Fruit fly (Drosophila melanogaster) whole organism, embryonic: ENCODE measurements around the gene Mybbp1A.

ENCODE experiments used
- Adf1 ChIP-seq: fragments of 200-800 bp; sonication (Bioruptor generic); IDR thresholded peaks from 2 replicates; pipeline ENCODE4 v1.3.6; 2022; ENCODE audit warnings: missing biosample characterization, missing genetic modification characterization
- Awh ChIP-seq: fragments of 200-800 bp; sonication (Bioruptor generic); IDR thresholded peaks from 2 replicates; pipeline ENCODE4, ENCODE4 v1.3.6; 2022; ENCODE audit warnings: missing biosample characterization, missing genetic modification characterization
- BEAF-32 ChIP-seq: fragments of 200-800 bp; sonication (Bioruptor generic); optimal IDR thresholded peaks from 3 replicates; lab custom pipeline; 2017; ENCODE audit warnings: missing biosample characterization, missing genetic modification characterization, mild to moderate bottlenecking, moderate library complexity, missing genetic modification reagents
- Bgb ChIP-seq: fragments of 200-800 bp; sonication (Bioruptor generic); IDR thresholded peaks from 2 replicates; pipeline ENCODE4 v1.3.6; 2022; ENCODE audit warnings: missing biosample characterization, missing genetic modification characterization; ENCODE audit not compliant: partially characterized antibody
- CG10462 ChIP-seq: fragments of 200-800 bp; sonication (Bioruptor generic); optimal IDR thresholded peaks from 2 replicates; lab custom pipeline; 2016; ENCODE audit warnings: missing biosample characterization, missing genetic modification characterization
- CG10543 ChIP-seq: fragments of 200-800 bp; sonication (Bioruptor generic); optimal IDR thresholded peaks from 3 replicates; lab custom pipeline; 2017; ENCODE audit warnings: missing biosample characterization, mild to moderate bottlenecking, missing genetic modification characterization, moderate library complexity
- CG11695 ChIP-seq: fragments of 200-800 bp; sonication (Bioruptor generic); IDR thresholded peaks from 3 replicates; pipeline ENCODE4 v1.3.6; 2022; ENCODE audit warnings: missing biosample characterization, missing genetic modification characterization
- CG12391 ChIP-seq: fragments of 200-800 bp; sonication (Bioruptor generic); optimal IDR thresholded peaks from 3 replicates; lab custom pipeline; 2018; ENCODE audit warnings: missing biosample characterization, mild to moderate bottlenecking, missing genetic modification characterization, moderate library complexity
- CG13296 ChIP-seq: fragments of 200-800 bp; sonication (Bioruptor generic); optimal IDR thresholded peaks from 3 replicates; lab custom pipeline; 2018; ENCODE audit warnings: missing biosample characterization, mild to moderate bottlenecking, missing genetic modification characterization
- CG15479 ChIP-seq: fragments of 200-800 bp; sonication (Bioruptor generic); optimal IDR thresholded peaks from 3 replicates; lab custom pipeline; 2019; ENCODE audit warnings: missing biosample characterization, mild to moderate bottlenecking, missing genetic modification characterization, moderate library complexity
- CG1647 ChIP-seq: fragments of 200-800 bp; sonication (Bioruptor generic); optimal IDR thresholded peaks from 3 replicates; lab custom pipeline; 2016; ENCODE audit warnings: missing biosample characterization, missing genetic modification characterization
- CG16813 ChIP-seq: fragments of 200-800 bp; sonication (Bioruptor generic); IDR thresholded peaks from 3 replicates; pipeline ENCODE4 v1.3.6; 2022; ENCODE audit warnings: missing biosample characterization, missing genetic modification characterization; ENCODE audit not compliant: partially characterized antibody
- CG16863 ChIP-seq: fragments of 200-800 bp; sonication (Bioruptor generic); optimal IDR thresholded peaks from 3 replicates; lab custom pipeline; 2016; ENCODE audit warnings: missing biosample characterization, missing genetic modification characterization
- CG17829 ChIP-seq: fragments of 200-800 bp; optimal IDR thresholded peaks from 2 replicates; lab custom pipeline; 2019; ENCODE audit warnings: missing biosample characterization, mild to moderate bottlenecking, missing genetic modification characterization, moderate library complexity
- CG18764 ChIP-seq: fragments of 200-800 bp; sonication (Bioruptor generic); optimal IDR thresholded peaks from 3 replicates; lab custom pipeline; 2016; ENCODE audit warnings: missing biosample characterization, missing genetic modification characterization
- CG2116 ChIP-seq: fragments of 200-800 bp; sonication (Bioruptor generic); optimal IDR thresholded peaks from 3 replicates; lab custom pipeline; 2018; ENCODE audit warnings: missing biosample characterization, mild to moderate bottlenecking, missing genetic modification characterization
- CG3281 ChIP-seq: fragments of 200-800 bp; sonication (Bioruptor generic); optimal IDR thresholded peaks from 3 replicates; lab custom pipeline; 2017; ENCODE audit warnings: missing biosample characterization, mild to moderate bottlenecking, missing genetic modification characterization
- CG3838 ChIP-seq: fragments of 200-800 bp; sonication (Bioruptor generic); optimal IDR thresholded peaks from 3 replicates; lab custom pipeline; 2016; ENCODE audit warnings: missing biosample characterization, missing genetic modification characterization
- CG4617 ChIP-seq: fragments of 200-800 bp; sonication (Bioruptor generic); optimal IDR thresholded peaks from 3 replicates; lab custom pipeline; 2016; ENCODE audit warnings: missing biosample characterization, missing genetic modification characterization, borderline replicate concordance
- CG6791 ChIP-seq: fragments of 200-800 bp; sonication (Bioruptor generic); IDR thresholded peaks from 3 replicates; pipeline ENCODE4 v1.3.6; 2022; ENCODE audit warnings: missing biosample characterization, missing genetic modification characterization; ENCODE audit not compliant: partially characterized antibody
- CG6813 ChIP-seq: fragments of 200-800 bp; sonication (Bioruptor generic); optimal IDR thresholded peaks from 2 replicates; lab custom pipeline; 2017; ENCODE audit warnings: missing biosample characterization, missing genetic modification characterization, mild to moderate bottlenecking, moderate library complexity, missing genetic modification reagents
- CG7372 ChIP-seq: fragments of 200-800 bp; sonication (Bioruptor generic); IDR thresholded peaks from 2 replicates; pipeline ENCODE4 v1.3.6; 2022; ENCODE audit warnings: missing biosample characterization, missing genetic modification characterization
- CG9727 ChIP-seq: fragments of 200-800 bp; sonication (Bioruptor generic); optimal IDR thresholded peaks from 3 replicates; lab custom pipeline; 2017; ENCODE audit warnings: missing biosample characterization, mild to moderate bottlenecking, missing genetic modification characterization
- CkIIα-i1 ChIP-seq: fragments of 200-800 bp; sonication (Bioruptor generic); IDR thresholded peaks from 2 replicates; pipeline ENCODE4 v1.3.6; 2022; ENCODE audit warnings: missing biosample characterization, missing genetic modification characterization
- CrebB ChIP-seq: fragments of 200-800 bp; sonication (Bioruptor generic); optimal IDR thresholded peaks from 3 replicates; lab custom pipeline; 2018; ENCODE audit warnings: missing biosample characterization, mild to moderate bottlenecking, missing genetic modification characterization
- Dll ChIP-seq: fragments of 200-800 bp; sonication (Bioruptor generic); IDR thresholded peaks from 4 replicates; pipeline ENCODE4 v1.3.6; 2022; ENCODE audit warnings: missing biosample characterization, missing genetic modification characterization; ENCODE audit not compliant: partially characterized antibody
- Elba2 ChIP-seq: fragments of 200-800 bp; sonication (Bioruptor generic); optimal IDR thresholded peaks from 3 replicates; lab custom pipeline; 2016; ENCODE audit warnings: missing biosample characterization, missing genetic modification characterization
- Hsf ChIP-seq: fragments of 200-800 bp; sonication (Bioruptor generic); optimal IDR thresholded peaks from 3 replicates; lab custom pipeline; 2016; ENCODE audit warnings: missing biosample characterization, missing genetic modification characterization
- MBD-R2 ChIP-seq: fragments of 200-800 bp; sonication (Bioruptor generic); IDR thresholded peaks from 2 replicates; pipeline ENCODE4 v1.3.6; 2022; ENCODE audit warnings: missing biosample characterization, missing genetic modification characterization
- NC2α ChIP-seq: fragments of 200-800 bp; sonication (Bioruptor generic); optimal IDR thresholded peaks from 2 replicates; lab custom pipeline; 2016; ENCODE audit warnings: missing biosample characterization, missing genetic modification characterization
- NfI ChIP-seq: fragments of 200-800 bp; sonication (Bioruptor generic); optimal IDR thresholded peaks from 3 replicates; lab custom pipeline; 2018; ENCODE audit warnings: missing biosample characterization, mild to moderate bottlenecking, missing genetic modification characterization, moderate library complexity
- Scr ChIP-seq: fragments of 200-800 bp; sonication (Bioruptor generic); IDR thresholded peaks from 2 replicates; pipeline ENCODE4 v1.3.6; 2022; ENCODE audit warnings: missing biosample characterization, missing genetic modification characterization; ENCODE audit not compliant: partially characterized antibody
- Sox100B ChIP-seq: fragments of 200-800 bp; sonication (Bioruptor generic); optimal IDR thresholded peaks from 3 replicates; lab custom pipeline; 2018; ENCODE audit warnings: missing biosample characterization, mild to moderate bottlenecking, missing genetic modification characterization
- cas ChIP-seq: fragments of 200-800 bp; sonication (Bioruptor generic); IDR thresholded peaks from 2 replicates; pipeline ENCODE4 v1.3.6; 2022; ENCODE audit warnings: missing biosample characterization, missing genetic modification characterization
- chinmo ChIP-seq: fragments of 200-800 bp; sonication (Bioruptor generic); IDR thresholded peaks from 4 replicates; pipeline ENCODE4 v1.3.6; 2022; ENCODE audit warnings: missing biosample characterization, missing genetic modification characterization; ENCODE audit not compliant: partially characterized antibody
- dm ChIP-seq: fragments of 200-800 bp; sonication (Bioruptor generic); optimal IDR thresholded peaks from 3 replicates; lab custom pipeline; 2016; ENCODE audit warnings: missing biosample characterization, missing genetic modification characterization
- dpn ChIP-seq, 2 experiments: fragments of 200-800 bp; sonication (Bioruptor generic); optimal IDR thresholded peaks; 3 replicates each; lab custom pipeline; 2016; ENCODE audit warnings: missing biosample characterization in 2 of 2, missing genetic modification characterization in 2 of 2
- gsb-n ChIP-seq: fragments of 200-800 bp; sonication (Bioruptor generic); optimal IDR thresholded peaks from 3 replicates; lab custom pipeline; 2018; ENCODE audit warnings: missing biosample characterization, mild to moderate bottlenecking, missing genetic modification characterization
- her ChIP-seq: fragments of 200-800 bp; sonication (Bioruptor generic); optimal IDR thresholded peaks from 2 replicates; lab custom pipeline; 2016; ENCODE audit warnings: missing biosample characterization, missing genetic modification characterization
- jigr1 ChIP-seq: fragments of 200-800 bp; sonication (Bioruptor generic); IDR thresholded peaks from 3 replicates; pipeline ENCODE4 v1.3.6; 2022; ENCODE audit warnings: missing biosample characterization, missing genetic modification characterization
- lab ChIP-seq: fragments of 200-800 bp; sonication (Bioruptor generic); optimal IDR thresholded peaks from 3 replicates; lab custom pipeline; 2017; ENCODE audit warnings: missing biosample characterization, missing genetic modification characterization, mild to moderate bottlenecking, moderate library complexity, missing genetic modification reagents
- lmd ChIP-seq: fragments of 200-800 bp; sonication (Bioruptor generic); IDR thresholded peaks from 2 replicates; pipeline ENCODE4 v1.3.6; 2022; ENCODE audit warnings: missing biosample characterization, missing genetic modification characterization
- nerfin-1 ChIP-seq: fragments of 200-800 bp; sonication (Bioruptor generic); optimal IDR thresholded peaks from 3 replicates; lab custom pipeline; 2019; ENCODE audit warnings: missing biosample characterization, mild to moderate bottlenecking, missing genetic modification characterization, moderate library complexity
- pho ChIP-seq: fragments of 200-800 bp; sonication (Bioruptor generic); optimal IDR thresholded peaks from 2 replicates; lab custom pipeline; 2016; ENCODE audit warnings: missing biosample characterization, missing genetic modification characterization
- psq ChIP-seq: fragments of 200-800 bp; sonication (Bioruptor generic); optimal IDR thresholded peaks from 2 replicates; lab custom pipeline; 2017; ENCODE audit warnings: missing biosample characterization, missing genetic modification characterization
- pum ChIP-seq: fragments of 200-800 bp; sonication (Bioruptor generic); optimal IDR thresholded peaks from 2 replicates; lab custom pipeline; 2016; ENCODE audit warnings: missing biosample characterization, missing genetic modification characterization
- stwl ChIP-seq: fragments of 200-800 bp; sonication (Bioruptor generic); optimal IDR thresholded peaks from 3 replicates; lab custom pipeline; 2018; ENCODE audit warnings: missing biosample characterization, mild to moderate bottlenecking, missing genetic modification characterization, moderate library complexity
- tup ChIP-seq: fragments of 200-800 bp; sonication (Bioruptor generic); optimal IDR thresholded peaks from 2 replicates; lab custom pipeline; 2016; ENCODE audit warnings: missing biosample characterization, mild to moderate bottlenecking, missing genetic modification characterization, moderate library complexity
- z ChIP-seq: fragments of 200-800 bp; sonication (Bioruptor generic); IDR thresholded peaks from 3 replicates; pipeline ENCODE4 v1.3.6; 2022; ENCODE audit warnings: missing biosample characterization, missing genetic modification characterization

Mybbp1A gene

DNA sequence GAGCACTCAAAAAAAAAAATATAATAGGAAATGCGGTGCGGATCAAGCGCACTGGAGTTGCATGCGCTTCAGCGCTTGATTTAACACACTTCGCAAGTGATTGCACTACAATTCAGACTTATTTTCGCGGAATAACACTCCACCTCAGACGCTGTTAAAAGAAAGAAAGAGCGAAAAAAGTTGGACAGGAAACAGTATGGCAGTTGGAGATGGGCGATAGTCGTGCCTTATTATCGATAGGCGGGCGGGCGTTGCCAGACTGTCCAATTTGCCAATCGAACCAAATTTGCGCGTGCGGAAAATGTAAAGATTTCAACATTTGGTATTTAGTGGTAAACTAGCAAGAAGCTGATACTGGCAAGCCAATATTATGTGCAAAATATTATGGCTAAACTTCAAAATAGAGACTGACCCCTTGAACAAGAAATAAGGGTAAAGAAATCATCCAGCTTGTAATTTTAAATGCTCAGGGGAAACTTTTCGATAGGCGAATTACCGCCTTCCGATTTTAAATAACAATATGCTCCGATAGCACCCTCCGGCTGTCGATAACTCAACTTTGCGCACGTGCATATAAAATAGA lies at the start of gene Mybbp1A, which contains the start of gene RpL36 (continued):
- TF ChIP-seq lab (GFP tag; lab: Kevin White, UChicago) = peak; percentile 87
- TF ChIP-seq CG12391 = peak; percentile 70
- peak; percentile 86 for TF ChIP-seq her (GFP tag; lab: Kevin White, UChicago)
- TF ChIP-seq dpn (GFP tag; optimal IDR thresholded peaks at IDR 0.05; lab: Kevin White, UChicago) = peak; percentile 54 to 82
- peak; percentile 60 for TF ChIP-seq lmd (GFP tag; lab: Robert Waterston, UW)
- TF ChIP-seq CG16813 = peak; percentile 92
- TF ChIP-seq Scr (GFP tag; lab: Robert Waterston, UW) = peak; percentile 90
- peak; percentile 70 for TF ChIP-seq Sox100B (GFP tag; lab: Kevin White, UChicago)
- TF ChIP-seq CG2116 (GFP tag; lab: Kevin White, UChicago) = peak; percentile 93
- TF ChIP-seq NfI (GFP tag; lab: Kevin White, UChicago) = peak; percentile 86
- 0 out of 3 replicates have a peak, but pooled peaks have one; percentile 36 for TF ChIP-seq CG11695
- TF ChIP-seq dm (GFP tag; lab: Kevin White, UChicago) = peak; percentile 95
- TF ChIP-seq Elba2 (GFP tag; lab: Kevin White, UChicago) = no peak
- peak; percentile 50 for TF ChIP-seq CG3838 (GFP tag; lab: Kevin White, UChicago)
- TF ChIP-seq Bgb (GFP tag; lab: Robert Waterston, UW) = peak; percentile 87
- TF ChIP-seq CG18764 (GFP tag; lab: Kevin White, UChicago) = peak; percentile 60
- TF ChIP-seq CG9727 (GFP tag; lab: Kevin White, UChicago) = peak; percentile 88
- peak; percentile 28 for TF ChIP-seq psq (GFP tag; lab: Kevin White, UChicago)
- peak; percentile 16 for TF ChIP-seq CG1647 (GFP tag; lab: Kevin White, UChicago)
- TF ChIP-seq CG13296 (GFP tag; lab: Kevin White, UChicago) = peak; percentile 82
- peak; percentile 49 for TF ChIP-seq nerfin-1 (tag; lab: Kevin White, UChicago)
- TF ChIP-seq CG6791 = peak; percentile 85
- TF ChIP-seq NC2α (GFP tag; lab: Kevin White, UChicago) = peak; percentile 61
- no peak for TF ChIP-seq z (GFP tag; lab: Robert Waterston, UW)
- TF ChIP-seq Adf1 (GFP tag; lab: Robert Waterston, UW) = peak; percentile 33
- peak; percentile 86 for TF ChIP-seq pho
- TF ChIP-seq CG15479 (GFP tag; lab: Kevin White, UChicago) = peak; percentile 4
- TF ChIP-seq stwl (tag; lab: Kevin White, UChicago) = peak; percentile 60
- no peak for TF ChIP-seq CkIIα-i1
- TF ChIP-seq CG16863 = peak; percentile 72
- peak; percentile 52 for TF ChIP-seq CrebB (tag; lab: Kevin White, UChicago)
- peak; percentile 94 for TF ChIP-seq CG17829
- peak; percentile 69 for TF ChIP-seq CG4617 (GFP tag; lab: Kevin White, UChicago)
- TF ChIP-seq gsb-n (tag; lab: Kevin White, UChicago) = no peak
- TF ChIP-seq CG6813 (GFP tag; lab: Kevin White, UChicago) = peak; percentile 63
- TF ChIP-seq Awh (GFP tag; lab: Robert Waterston, UW) = peak; percentile 15; the same call in 1 of the 2 replicates
- TF ChIP-seq BEAF-32 (GFP tag; lab: Kevin White, UChicago) = peak; percentile 96
- peak; percentile 90 for TF ChIP-seq Dll (GFP tag; lab: Robert Waterston, UW)
- TF ChIP-seq CG10462 (GFP tag; lab: Kevin White, UChicago) = no peak
- peak; percentile 89 for TF ChIP-seq CG10543 (GFP tag; lab: Kevin White, UChicago)
- TF ChIP-seq MBD-R2 = 0 out of 2 replicates have a peak, but pooled peaks have one; percentile 42
- TF ChIP-seq chinmo (GFP tag; lab: Robert Waterston, UW) = peak; percentile 80; the same call in 2 of the 4 replicates
- TF ChIP-seq CG3281 (GFP tag; lab: Kevin White, UChicago) = peak; percentile 80
- TF ChIP-seq pum (GFP tag; lab: Kevin White, UChicago) = peak; percentile 34
- no peak for TF ChIP-seq tup
- no peak for TF ChIP-seq jigr1 (GFP tag; lab: Robert Waterston, UW)
- peak; percentile 54; the same call in 1 of the 2 replicates for TF ChIP-seq CG7372 (GFP tag; lab: Robert Waterston, UW)
- TF ChIP-seq cas (GFP tag; lab: Robert Waterston, UW) = no peak
- peak; percentile 77 for TF ChIP-seq Hsf (GFP tag; lab: Kevin White, UChicago)
